Worm (Caenorhabditis elegans) whole organism, L1 larva: ENCODE data around the gene jhdm-1.
A peak's percentile ranks its signal among the peaks of the same experiment; 100 is the strongest.

ENCODE experiments used
- C04F5.9 ChIP-seq: sonication (generic microtip); optimal IDR thresholded peaks from 2 replicates; lab custom pipeline; 2016; ENCODE audit warnings: missing genetic modification characterization, missing compliant biosample characterization
- C34B4.2 ChIP-seq: sonication (generic microtip); optimal IDR thresholded peaks from 2 replicates; lab custom pipeline; 2017; ENCODE audit warnings: mild to moderate bottlenecking, missing genetic modification characterization, missing compliant biosample characterization
- F16B12.6 ChIP-seq: fragments of 150-350 bp; optimal IDR thresholded peaks from 2 replicates; lab custom pipeline; 2014; ENCODE audit warnings: missing biosample characterization, missing genetic modification characterization
- Y116A8C.19 ChIP-seq: sonication (generic microtip); optimal IDR thresholded peaks from 2 replicates; lab custom pipeline; 2016; ENCODE audit warnings: missing compliant biosample characterization, missing genetic modification characterization, borderline replicate concordance
- alr-1 ChIP-seq: fragments of 200-800 bp; sonication (Bioruptor generic); optimal IDR thresholded peaks from 2 replicates; lab custom pipeline; 2018; ENCODE audit warnings: borderline replicate concordance, mild to moderate bottlenecking, missing genetic modification characterization, missing compliant biosample characterization
- ama-1 ChIP-seq: fragments of 150-350 bp; optimal IDR thresholded peaks from 2 replicates; lab custom pipeline; 2014
- blmp-1 ChIP-seq: fragments of 150-350 bp; optimal IDR thresholded peaks from 2 replicates; lab custom pipeline; 2014; ENCODE audit warnings: missing biosample characterization, missing genetic modification characterization
- ceh-63 ChIP-seq: fragments of 200-800 bp; sonication (Bioruptor generic); optimal IDR thresholded peaks from 2 replicates; lab custom pipeline; 2018; ENCODE audit warnings: mild to moderate bottlenecking, missing genetic modification characterization, missing compliant biosample characterization
- ceh-88 ChIP-seq: fragments of 200-800 bp; sonication (Bioruptor generic); IDR thresholded peaks from 2 replicates; pipeline ENCODE4 v1.3.6; 2022; ENCODE audit warnings: missing genetic modification characterization, missing compliant biosample characterization
- ces-1 ChIP-seq: fragments of 150-350 bp; optimal IDR thresholded peaks from 2 replicates; lab custom pipeline; 2014; ENCODE audit warnings: missing biosample characterization, missing genetic modification reagents, missing genetic modification characterization
- dpl-1 ChIP-seq, 3 experiments: fragments of 150-350 bp in 2 of 3; sonication (generic microtip) in 1 of 3; optimal IDR thresholded peaks; 2 replicates each; lab custom pipeline; 2014 to 2017; ENCODE audit warnings: missing biosample characterization in 3 of 3, missing genetic modification characterization in 3 of 3, missing genetic modification reagents in 3 of 3
- efl-3 ChIP-seq: fragments of 200-800 bp; sonication (Bioruptor generic); optimal IDR thresholded peaks from 2 replicates; lab custom pipeline; 2018; ENCODE audit warnings: mild to moderate bottlenecking, missing genetic modification characterization, missing compliant biosample characterization
- egl-13 ChIP-seq: sonication (generic microtip); optimal IDR thresholded peaks from 2 replicates; lab custom pipeline; 2016; ENCODE audit warnings: missing genotype, missing genetic modification reagents, missing genetic modification characterization, missing compliant biosample characterization
- elt-3 ChIP-seq, 6 experiments: fragments of 150-350 bp in 1 of 6; sonication (generic microtip); optimal IDR thresholded peaks; 2 replicates each; lab custom pipeline; 2017 to 2018; ENCODE audit warnings: missing biosample characterization in 6 of 6, missing genetic modification characterization in 6 of 6, inconsistent platforms in 1 of 6
- fkh-4 ChIP-seq: sonication (generic microtip); optimal IDR thresholded peaks from 2 replicates; lab custom pipeline; 2016; ENCODE audit warnings: missing compliant biosample characterization, missing genetic modification characterization, borderline replicate concordance
- fkh-8 ChIP-seq: sonication (generic microtip); optimal IDR thresholded peaks from 2 replicates; lab custom pipeline; 2016; ENCODE audit warnings: mild to moderate bottlenecking, missing genetic modification characterization, missing compliant biosample characterization
- hlh-17 ChIP-seq: fragments of 200-800 bp; sonication (Bioruptor generic); optimal IDR thresholded peaks from 2 replicates; lab custom pipeline; 2018; ENCODE audit warnings: missing genetic modification characterization, mild to moderate bottlenecking, missing compliant biosample characterization, moderate library complexity, borderline replicate concordance
- hlh-4 ChIP-seq: sonication (generic microtip); optimal IDR thresholded peaks from 2 replicates; lab custom pipeline; 2016; ENCODE audit warnings: mild to moderate bottlenecking, missing genetic modification characterization, missing compliant biosample characterization
- jun-1 ChIP-seq: fragments of 150-350 bp; optimal IDR thresholded peaks from 2 replicates; lab custom pipeline; 2014; ENCODE audit warnings: missing biosample characterization, missing genetic modification reagents, missing genetic modification characterization
- lin-13 ChIP-seq: fragments of 150-350 bp; optimal IDR thresholded peaks from 2 replicates; lab custom pipeline; 2014; ENCODE audit warnings: missing biosample characterization, missing genetic modification reagents, missing genetic modification characterization
- lin-14 ChIP-seq: fragments of 200-800 bp; sonication (Bioruptor generic); optimal IDR thresholded peaks from 2 replicates; lab custom pipeline; 2018; ENCODE audit warnings: mild to moderate bottlenecking, missing genetic modification characterization, moderate library complexity, missing compliant biosample characterization
- lin-15B ChIP-seq: fragments of 150-350 bp; sonication (generic microtip); optimal IDR thresholded peaks from 3 replicates; lab custom pipeline; 2014; ENCODE audit warnings: missing biosample characterization, missing genetic modification characterization
- lir-3 ChIP-seq: sonication (generic microtip); optimal IDR thresholded peaks from 2 replicates; lab custom pipeline; 2016; ENCODE audit warnings: mild to moderate bottlenecking, missing genetic modification characterization, moderate library complexity, missing compliant biosample characterization; ENCODE audit not compliant: poor library complexity
- mab-9 ChIP-seq: fragments of 200-800 bp; sonication (Bioruptor generic); IDR thresholded peaks from 2 replicates; pipeline ENCODE4 v1.3.6; 2022; ENCODE audit warnings: missing genetic modification reagents, missing genetic modification characterization, missing compliant biosample characterization
- mef-2 ChIP-seq: fragments of 150-350 bp; optimal IDR thresholded peaks from 2 replicates; lab custom pipeline; 2014; ENCODE audit warnings: missing biosample characterization, missing genetic modification characterization
- mep-1 ChIP-seq: fragments of 150-350 bp; optimal IDR thresholded peaks from 2 replicates; lab custom pipeline; 2014; ENCODE audit warnings: missing biosample characterization, missing genetic modification characterization
- nhr-11 ChIP-seq: fragments of 150-350 bp; optimal IDR thresholded peaks from 2 replicates; lab custom pipeline; 2014; ENCODE audit warnings: missing biosample characterization, missing genetic modification characterization
- nhr-12 ChIP-seq: sonication (generic microtip); optimal IDR thresholded peaks from 2 replicates; lab custom pipeline; 2017; ENCODE audit warnings: missing biosample characterization, missing genetic modification characterization
- nhr-19 ChIP-seq: fragments of 200-800 bp; sonication (Bioruptor generic); conservative IDR thresholded peaks from 2 replicates; pipeline ENCODE4 v1.3.6; 2022; ENCODE audit warnings: missing genetic modification characterization, missing compliant biosample characterization
- nhr-20 ChIP-seq: sonication (generic microtip); optimal IDR thresholded peaks from 2 replicates; lab custom pipeline; 2016; ENCODE audit warnings: mild to moderate bottlenecking, missing genetic modification characterization, missing compliant biosample characterization
- nhr-237 ChIP-seq: fragments of 150-350 bp; optimal IDR thresholded peaks from 2 replicates; lab custom pipeline; 2014; ENCODE audit warnings: missing biosample characterization, missing genetic modification characterization
- nhr-28 ChIP-seq: fragments of 150-350 bp; optimal IDR thresholded peaks from 2 replicates; lab custom pipeline; 2014; ENCODE audit warnings: missing biosample characterization, missing genetic modification characterization
- nhr-76 ChIP-seq: sonication (generic microtip); optimal IDR thresholded peaks from 2 replicates; lab custom pipeline; 2017; ENCODE audit warnings: missing biosample characterization, missing genetic modification characterization
- nhr-77 ChIP-seq: fragments of 150-350 bp; optimal IDR thresholded peaks from 2 replicates; lab custom pipeline; 2014; ENCODE audit warnings: missing biosample characterization, missing genetic modification characterization
- nhr-84 ChIP-seq: sonication (generic microtip); optimal IDR thresholded peaks from 2 replicates; lab custom pipeline; 2017; ENCODE audit warnings: missing biosample characterization, missing genetic modification characterization
- nhr-85 ChIP-seq: sonication (generic microtip); peaks from one replicate; lab custom pipeline; 2016; ENCODE audit warnings: missing genetic modification characterization, inconsistent platforms, missing compliant biosample characterization
- nhr-90 ChIP-seq: sonication (generic microtip); optimal IDR thresholded peaks from 2 replicates; lab custom pipeline; 2016; ENCODE audit warnings: mild to moderate bottlenecking, missing genetic modification characterization, missing compliant biosample characterization; ENCODE audit not compliant: poor library complexity
- pag-3 ChIP-seq: sonication (generic microtip); optimal IDR thresholded peaks from 2 replicates; lab custom pipeline; 2017; ENCODE audit warnings: missing genetic modification characterization, mild to moderate bottlenecking, missing compliant biosample characterization, antibody characterized with exemption, borderline replicate concordance; ENCODE audit not compliant: insufficient read depth
- pax-3 ChIP-seq: fragments of 200-800 bp; sonication (Bioruptor generic); optimal IDR thresholded peaks from 2 replicates; lab custom pipeline; 2018; ENCODE audit warnings: mild to moderate bottlenecking, missing genetic modification characterization, moderate library complexity, missing compliant biosample characterization
- rnt-1 ChIP-seq: sonication (generic microtip); optimal IDR thresholded peaks from 2 replicates; lab custom pipeline; 2016; ENCODE audit warnings: mild to moderate bottlenecking, missing genetic modification characterization, moderate library complexity, missing compliant biosample characterization
- skn-1 ChIP-seq: fragments of 150-350 bp; optimal IDR thresholded peaks from 2 replicates; lab custom pipeline; 2014; ENCODE audit warnings: missing biosample characterization, missing genetic modification characterization
- snpc-4 ChIP-seq: fragments of 150-350 bp; optimal IDR thresholded peaks from 2 replicates; lab custom pipeline; 2014; ENCODE audit warnings: missing biosample characterization, missing genetic modification characterization
- snu-23 ChIP-seq: sonication (generic microtip); optimal IDR thresholded peaks from 2 replicates; lab custom pipeline; 2016; ENCODE audit warnings: missing genetic modification characterization, missing compliant biosample characterization
- sox-4 ChIP-seq: sonication (generic microtip); optimal IDR thresholded peaks from 2 replicates; lab custom pipeline; 2016; ENCODE audit warnings: missing genetic modification characterization, missing compliant biosample characterization
- sptf-1 ChIP-seq: fragments of 150-350 bp; optimal IDR thresholded peaks from 2 replicates; lab custom pipeline; 2014; ENCODE audit warnings: missing biosample characterization, missing genetic modification characterization
- sup-37 ChIP-seq: fragments of 200-800 bp; sonication (Bioruptor generic); optimal IDR thresholded peaks from 2 replicates; lab custom pipeline; 2018; ENCODE audit warnings: mild to moderate bottlenecking, missing genetic modification characterization, missing compliant biosample characterization
- tbx-2 ChIP-seq: sonication (generic microtip); optimal IDR thresholded peaks from 2 replicates; lab custom pipeline; 2016; ENCODE audit warnings: missing genetic modification characterization, missing compliant biosample characterization
- tlp-1 ChIP-seq: fragments of 150-350 bp; optimal IDR thresholded peaks from 2 replicates; lab custom pipeline; 2014; ENCODE audit warnings: missing biosample characterization, missing genetic modification characterization
- unc-62 ChIP-seq: fragments of 150-350 bp; optimal IDR thresholded peaks from 2 replicates; lab custom pipeline; 2014; ENCODE audit warnings: missing biosample characterization, missing genetic modification reagents, missing genetic modification characterization
- unc-98 ChIP-seq: fragments of 200-800 bp; sonication (Bioruptor generic); IDR thresholded peaks from 2 replicates; pipeline ENCODE4 v1.3.6; 2022; ENCODE audit warnings: missing genetic modification characterization, missing compliant biosample characterization
- vab-15 ChIP-seq: sonication (generic microtip); optimal IDR thresholded peaks from 2 replicates; lab custom pipeline; 2017; ENCODE audit warnings: missing genotype, mild to moderate bottlenecking, missing genetic modification characterization, missing compliant biosample characterization
- xbp-1 ChIP-seq: sonication (generic microtip); optimal IDR thresholded peaks from 2 replicates; lab custom pipeline; 2016; ENCODE audit warnings: missing genetic modification characterization, missing compliant biosample characterization
- zag-1 ChIP-seq: fragments of 150-350 bp; optimal IDR thresholded peaks from 2 replicates; lab custom pipeline; 2014; ENCODE audit warnings: missing biosample characterization, missing genetic modification characterization
- ztf-4 ChIP-seq: fragments of 150-350 bp; optimal IDR thresholded peaks from 2 replicates; lab custom pipeline; 2014; ENCODE audit warnings: missing biosample characterization, missing genetic modification characterization

jhdm-1 gene

ce11 chrIII:6453665-6454064 lies 618 bp upstream of the jhdm-1 start:
- TF ChIP-seq C34B4.2 (tag; lab: Kevin White, UChicago) (no peak), mab-9 (no peak), nhr-12 (tag; lab: Kevin White, UChicago) (no peak), rnt-1 (tag; lab: Kevin White, UChicago) (peak; percentile 83), unc-98 (GFP tag; lab: Robert Waterston, UW) (no peak), mep-1 (tag; lab: Kevin White, UChicago) (peak; percentile 49), tbx-2 (tag; lab: Kevin White, UChicago) (peak; percentile 64), hlh-17 (GFP tag; lab: Kevin White, UChicago) (no peak), mef-2 (peak; percentile 7), snu-23 (peak; percentile 86), nhr-76 (tag; lab: Kevin White, UChicago) (no peak), efl-3 (GFP tag; lab: Kevin White, UChicago) (no peak), nhr-20 (tag; lab: Kevin White, UChicago) (peak; percentile 77), nhr-84 (tag; lab: Kevin White, UChicago) (no peak), lin-15B (tag; lab: Kevin White, UChicago) (peak; percentile 55), nhr-28 (no peak), tlp-1 (tag; lab: Kevin White, UChicago) (no peak), lin-13 (GFP tag; lab: Kevin White, UChicago) (peak; percentile 82), nhr-11 (tag; lab: Kevin White, UChicago) (no peak), vab-15 (tag; lab: Kevin White, UChicago) (no peak), pax-3 (tag; lab: Kevin White, UChicago) (no peak), sup-37 (GFP tag; lab: Kevin White, UChicago) (no peak), Y116A8C.19 (tag; lab: Kevin White, UChicago) (no peak), nhr-19 (GFP tag; lab: Robert Waterston, UW) (peak; percentile 78), sox-4 (no peak), ceh-63 (GFP tag; lab: Kevin White, UChicago) (no peak), nhr-237 (tag; lab: Kevin White, UChicago) (no peak), nhr-85 (peak; percentile 83), elt-3 (tag; optimal IDR thresholded peaks at IDR 0.05; lab: Kevin White, UChicago) (peak in 3 of 6 experiments; percentile 18 to 74 (median 60)), lin-14 (GFP tag; lab: Kevin White, UChicago) (peak; percentile 92), fkh-4 (tag; lab: Kevin White, UChicago) (no peak), hlh-4 (no peak), C04F5.9 (tag; lab: Kevin White, UChicago) (no peak), fkh-8 (tag; lab: Kevin White, UChicago) (peak; percentile 75), pag-3 (no peak), sptf-1 (tag; lab: Kevin White, UChicago) (no peak), F16B12.6 (tag; lab: Kevin White, UChicago) (peak; percentile 55), nhr-77 (tag; lab: Kevin White, UChicago) (peak; percentile 85), dpl-1 (GFP tag; optimal IDR thresholded peaks at IDR 0.05; lab: Kevin White, UChicago) (peak; percentile 73 to 79 (median 76)), blmp-1 (tag; lab: Kevin White, UChicago) (peak; percentile 93), snpc-4 (tag; lab: Kevin White, UChicago) (no peak), jun-1 (peak; percentile 56), ces-1 (GFP tag; lab: Kevin White, UChicago) (no peak), skn-1 (peak; percentile 82), lir-3 (peak; percentile 12), egl-13 (no peak), xbp-1 (tag; lab: Kevin White, UChicago) (peak; percentile 65), zag-1 (tag; lab: Kevin White, UChicago) (peak; percentile 11), ztf-4 (tag; lab: Kevin White, UChicago) (peak; percentile 66), ceh-88 (GFP tag; lab: Robert Waterston, UW) (peak; percentile 51; the same call in 1 of the 2 replicates), unc-62 (GFP tag; lab: Kevin White, UChicago) (no peak), alr-1 (tag; lab: Kevin White, UChicago) (no peak), ama-1 (lab: Kevin White, UChicago) (no peak), nhr-90 (peak; percentile 30)
